Worm (Caenorhabditis elegans): ENCODE measurements around the gene clec-61.

ce11 chrII:10529218-10529751, 38.9 kb upstream of the clec-61 start:
- TF ChIP-seq blmp-1 (tag; optimal IDR thresholded peaks at IDR 0.05; ENCODE audit: insufficient read depth), result no peak
- no peak for TF ChIP-seq unc-62 (GFP tag; optimal IDR thresholded peaks at IDR 0.05)
- TF ChIP-seq mbf-1 (tag; optimal IDR thresholded peaks at IDR 0.05), result no peak
- no peak for TF ChIP-seq elt-3 (tag; optimal IDR thresholded peaks at IDR 0.05)
